Worm (Caenorhabditis elegans) whole organism, young adult: ENCODE measurements around the gene srh-229.
"Not testable (repeated sequence)": the region's sequence is repeated elsewhere in the genome, so short reads cannot be mapped to it uniquely, and the experiment has no call there.

ENCODE experiments used
- T26A5.8 ChIP-seq: sonication (generic microtip); optimal IDR thresholded peaks from 2 replicates; lab custom pipeline; 2016; ENCODE audit warnings: missing genetic modification characterization, missing compliant biosample characterization
- ceh-100 ChIP-seq: fragments of 200-800 bp; sonication (Bioruptor generic); IDR thresholded peaks from 2 replicates; pipeline ENCODE4 v1.3.6; 2022; ENCODE audit warnings: missing genetic modification reagents, missing genetic modification characterization, missing compliant biosample characterization
- ets-4 ChIP-seq: fragments of 200-800 bp; sonication (Bioruptor generic); optimal IDR thresholded peaks from 2 replicates; lab custom pipeline; 2018; ENCODE audit warnings: mild to moderate bottlenecking, missing genetic modification characterization, missing compliant biosample characterization
- mcd-1 ChIP-seq: fragments of 200-800 bp; sonication (Bioruptor generic); IDR thresholded peaks from 2 replicates; pipeline ENCODE4 v1.3.6; 2022; ENCODE audit warnings: missing genetic modification reagents, missing genetic modification characterization, missing compliant biosample characterization
- unc-62 ChIP-seq: fragments of 150-350 bp; optimal IDR thresholded peaks from 2 replicates; lab custom pipeline; 2014; ENCODE audit warnings: missing biosample characterization, missing genetic modification reagents, missing genetic modification characterization

ce11 chrV:7511465-7511864 is 7.3 kb upstream of the srh-229 start, which contains the start of gene nhr-171:
- not testable (repeated sequence) for TF ChIP-seq ceh-100 (GFP tag; lab: Robert Waterston, UW); T26A5.8 (tag; lab: Kevin White, UChicago); ets-4 (GFP tag; lab: Kevin White, UChicago); unc-62 (GFP tag; lab: Kevin White, UChicago); mcd-1
